Fruit fly (Drosophila melanogaster) whole organism, prepupa: ENCODE results near the gene CG17768.

ENCODE experiments used
- CG10669 ChIP-seq: fragments of 200-800 bp; sonication (Bioruptor generic); optimal IDR thresholded peaks from 3 replicates; lab custom pipeline; 2018; ENCODE audit warnings: missing biosample characterization, mild to moderate bottlenecking, missing genetic modification characterization, moderate library complexity
- CG3919 ChIP-seq: fragments of 200-800 bp; sonication (Bioruptor generic); optimal IDR thresholded peaks from 3 replicates; lab custom pipeline; 2016; ENCODE audit warnings: missing biosample characterization, missing genetic modification characterization
- CG4318 ChIP-seq: fragments of 200-800 bp; sonication (Bioruptor generic); optimal IDR thresholded peaks from 3 replicates; lab custom pipeline; 2017; ENCODE audit warnings: missing biosample characterization, mild to moderate bottlenecking, missing genetic modification characterization
- CG7368 ChIP-seq: fragments of 200-800 bp; sonication (Bioruptor generic); optimal IDR thresholded peaks from 3 replicates; lab custom pipeline; 2016; ENCODE audit warnings: missing biosample characterization, missing genetic modification characterization
- Ets21C ChIP-seq: fragments of 200-800 bp; sonication (Bioruptor generic); optimal IDR thresholded peaks from 3 replicates; lab custom pipeline; 2016; ENCODE audit warnings: missing biosample characterization, missing genetic modification characterization

- no peak for TF ChIP-seq CG3919 (GFP tag; lab: Kevin White, UChicago)
- peak; percentile 78 for TF ChIP-seq CG10669 (GFP tag; lab: Kevin White, UChicago)
- no peak for TF ChIP-seq CG7368 (GFP tag; lab: Kevin White, UChicago)
- TF ChIP-seq CG4318 (GFP tag; lab: Kevin White, UChicago), result no peak
- no peak for TF ChIP-seq Ets21C
These were observed 1.1 kb downstream of the CG17768 start for dm6 chr2L:10403803-10404315.
